Worm (Caenorhabditis elegans): ENCODE results near the gene F42A9.7.

F42A9.7 gene

DNA sequence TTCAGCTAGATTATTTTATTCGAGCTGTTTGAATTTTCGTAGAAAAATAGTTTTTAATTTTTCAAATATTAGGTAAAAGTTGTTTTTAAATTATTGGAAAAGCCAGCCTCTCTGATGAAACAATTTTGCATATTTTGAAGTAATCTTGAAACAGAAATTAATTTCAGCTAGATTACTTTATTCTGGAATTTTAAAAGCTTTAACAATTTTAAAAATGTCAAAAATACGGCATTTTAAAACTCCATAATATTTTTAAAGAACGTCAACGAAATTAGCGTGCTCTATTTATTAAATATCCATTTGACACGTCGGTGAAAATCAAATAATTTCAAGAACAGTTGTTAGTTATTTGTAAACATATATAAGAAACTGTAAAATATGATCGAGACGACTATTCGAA lies 14.1 kb downstream of the F42A9.7 start, which contains the start of gene Y59H11AR.10:
Gene Y59H11AR.10 (plus strand): TSS at position 301 of the 400 bp plus-strand sequence.
- TF ChIP-seq elt-1 (tag; optimal IDR thresholded peaks at IDR 0.05) = no peak
- TF ChIP-seq egl-27 (tag; optimal IDR thresholded peaks at IDR 0.05) = no peak
- no peak for TF ChIP-seq unc-39 (tag; optimal IDR thresholded peaks at IDR 0.05)
- TF ChIP-seq C34F6.9 (tag; optimal IDR thresholded peaks at IDR 0.05) = no peak
- TF ChIP-seq ceh-16 (tag; optimal IDR thresholded peaks at IDR 0.05) = no peak

DNA sequence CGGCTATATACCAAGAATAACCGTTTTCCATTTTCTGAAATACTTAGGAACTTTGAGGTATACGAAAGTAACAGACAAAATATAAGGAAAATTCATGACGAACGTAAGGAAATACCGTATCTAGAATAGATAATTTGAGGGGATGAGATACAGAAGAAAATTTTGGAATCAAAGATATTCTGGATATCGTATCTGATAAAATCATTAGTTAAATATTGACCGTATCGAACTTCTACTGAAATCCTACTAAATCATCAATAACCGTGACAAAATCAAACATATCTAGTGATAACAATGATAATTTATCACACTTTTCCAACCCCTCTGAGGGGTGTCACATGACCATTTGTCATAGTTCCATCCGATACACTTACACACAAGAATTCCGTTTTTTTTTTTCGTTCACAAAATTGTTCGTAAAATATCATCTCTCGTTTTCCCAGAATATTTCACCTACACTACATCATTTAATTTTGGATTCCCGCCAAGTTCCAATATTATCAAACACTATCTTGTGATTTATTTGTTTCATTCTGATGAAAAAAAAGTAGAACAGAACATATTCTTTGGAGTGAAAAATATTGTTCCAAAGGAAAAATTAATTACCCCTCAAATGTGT lies 16.1 kb downstream of the F42A9.7 start, which contains the start of gene Y59H11AR.4:
Gene Y59H11AR.4 (minus strand): TSS at position 51 of the 619 bp plus-strand sequence.
- TF ChIP-seq ceh-82 (tag; optimal IDR thresholded peaks at IDR 0.05) (no peak), sma-9 (GFP tag; optimal IDR thresholded peaks at IDR 0.05) (peak; percentile 6), sma-9 (tag; optimal IDR thresholded peaks at IDR 0.05) (no peak)

DNA sequence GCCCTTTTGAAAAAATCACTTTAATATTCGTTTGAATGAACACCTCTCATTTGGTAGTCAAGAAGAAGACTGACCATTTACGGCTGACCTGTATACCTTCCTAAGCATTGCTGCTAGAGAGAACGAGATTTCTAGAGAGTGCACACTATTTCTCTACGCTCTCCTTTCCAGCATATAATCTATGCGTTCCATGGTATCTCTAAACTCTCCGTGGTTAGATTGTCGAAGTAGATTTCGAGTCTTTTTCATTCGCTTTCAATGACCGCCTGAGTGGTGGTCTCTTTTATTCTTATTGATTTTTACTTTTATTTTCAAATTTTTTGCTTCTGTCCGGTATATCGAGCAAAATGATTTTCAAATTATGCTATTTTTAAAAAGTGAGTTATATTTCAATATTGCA lies 19.4 kb downstream of the F42A9.7 start:
- TF ChIP-seq dmd-4 (tag; optimal IDR thresholded peaks at IDR 0.05) = no peak
- no peak for TF ChIP-seq elt-1 (tag; optimal IDR thresholded peaks at IDR 0.05)
- TF ChIP-seq nhr-129 (tag; optimal IDR thresholded peaks at IDR 0.05) = peak; percentile 24
- peak; percentile 8 to 57 for TF ChIP-seq lsy-2 (tag; optimal IDR thresholded peaks at IDR 0.05)
- TF ChIP-seq ztf-11 (tag; optimal IDR thresholded peaks at IDR 0.05) = no peak
- no peak for TF ChIP-seq sma-3 (GFP tag; optimal IDR thresholded peaks at IDR 0.05)
- peak; percentile 56 for TF ChIP-seq unc-55 (GFP tag; optimal IDR thresholded peaks at IDR 0.05)
- peak; percentile 52 for TF ChIP-seq sma-9 (GFP tag; optimal IDR thresholded peaks at IDR 0.05)
- TF ChIP-seq sma-9 (tag; optimal IDR thresholded peaks at IDR 0.05) = no peak
- peak; percentile 5 for TF ChIP-seq crh-2 (tag; optimal IDR thresholded peaks at IDR 0.05)
- no peak for TF ChIP-seq R02D3.7 (tag; optimal IDR thresholded peaks at IDR 0.05)
- no peak for TF ChIP-seq ZK546.5 (tag; optimal IDR thresholded peaks at IDR 0.05)
- no peak for TF ChIP-seq lin-11 (tag; optimal IDR thresholded peaks at IDR 0.05)
- no peak for TF ChIP-seq lin-13 (GFP tag; optimal IDR thresholded peaks at IDR 0.05)
- no peak for TF ChIP-seq ztf-4 (tag; optimal IDR thresholded peaks at IDR 0.05)
- no peak for TF ChIP-seq sem-4 (tag; optimal IDR thresholded peaks at IDR 0.05)
- TF ChIP-seq C34F6.9 (tag; optimal IDR thresholded peaks at IDR 0.05) = peak; percentile 54
- TF ChIP-seq blmp-1 (tag; optimal IDR thresholded peaks at IDR 0.05; ENCODE audit: insufficient read depth) = peak; percentile 1
- no peak for TF ChIP-seq nhr-25 (tag; optimal IDR thresholded peaks at IDR 0.05)
- no peak for TF ChIP-seq mdl-1 (tag; optimal IDR thresholded peaks at IDR 0.05)
- TF ChIP-seq gmeb-1 (tag; optimal IDR thresholded peaks at IDR 0.05) = peak; percentile 13

DNA sequence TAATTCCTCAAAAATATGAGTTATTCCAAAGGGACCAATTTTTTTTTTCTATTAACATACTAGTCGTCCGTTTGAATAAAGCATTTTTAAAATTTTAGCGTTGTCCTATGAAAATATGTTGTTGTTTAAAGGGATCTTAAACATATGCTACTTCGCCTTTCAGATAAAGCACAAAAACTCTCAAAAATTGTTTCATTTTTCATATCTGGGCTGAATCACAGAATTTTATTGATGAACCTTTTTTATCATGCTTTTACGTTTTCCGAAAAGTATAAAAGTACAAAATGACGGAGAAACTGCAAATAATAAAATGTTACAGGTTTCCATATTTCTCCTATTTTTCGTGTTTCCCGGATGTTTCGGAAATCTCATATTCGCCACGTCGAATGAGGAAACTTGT lies 21.2 kb downstream of the F42A9.7 start, which contains the start of gene clec-181:
Gene clec-181 (plus strand): TSS at position 301 of the 400 bp plus-strand sequence.
- TF ChIP-seq mab-5 (tag; optimal IDR thresholded peaks at IDR 0.05) (no peak), nhr-6 (tag; optimal IDR thresholded peaks at IDR 0.05) (no peak), fos-1 (tag; optimal IDR thresholded peaks at IDR 0.05) (no peak), ztf-1 (GFP tag; conservative IDR thresholded peaks at IDR 0.05) (no peak), ZK546.5 (tag; optimal IDR thresholded peaks at IDR 0.05) (no peak), snpc-4 (tag; optimal IDR thresholded peaks at IDR 0.05) (no peak)

DNA sequence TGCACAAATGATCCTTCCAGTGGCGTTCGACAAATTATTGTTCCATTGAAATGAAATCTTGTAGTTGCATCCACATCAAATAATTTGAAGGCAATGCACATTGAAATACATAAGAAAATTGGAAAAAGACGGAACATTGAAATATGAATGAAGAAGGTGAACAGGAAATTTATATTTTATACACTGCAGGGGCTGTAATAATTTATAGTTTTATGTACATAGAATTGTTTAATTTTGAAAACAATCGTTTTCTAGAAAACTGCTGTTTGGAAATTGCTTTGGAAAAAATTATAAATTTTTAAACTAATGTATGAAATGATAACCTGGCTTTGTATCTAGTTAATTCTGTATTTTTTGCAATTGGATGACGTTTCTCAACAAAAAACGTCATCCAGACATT lies 21.6 kb downstream of the F42A9.7 start, which contains the start of gene Y59H11AR.3:
Gene Y59H11AR.3 (minus strand): TSS at position 101 of the 400 bp plus-strand sequence.
- no peak for TF ChIP-seq R02D3.7 (tag; optimal IDR thresholded peaks at IDR 0.05)
- TF ChIP-seq crh-2 (tag; optimal IDR thresholded peaks at IDR 0.05) = no peak
- TF ChIP-seq ztf-11 (tag; optimal IDR thresholded peaks at IDR 0.05) = no peak
- no peak for TF ChIP-seq nhr-25 (tag; optimal IDR thresholded peaks at IDR 0.05)
- no peak for TF ChIP-seq nhr-10 (tag; optimal IDR thresholded peaks at IDR 0.05)
- TF ChIP-seq skn-1 (tag; optimal IDR thresholded peaks at IDR 0.05) = no peak
- no peak for TF ChIP-seq nhr-21 (tag; optimal IDR thresholded peaks at IDR 0.05)
- no peak for TF ChIP-seq nhr-11 (tag; optimal IDR thresholded peaks at IDR 0.05)
- TF ChIP-seq gmeb-1 (tag; optimal IDR thresholded peaks at IDR 0.05) = no peak
- TF ChIP-seq ztf-1 (GFP tag; conservative IDR thresholded peaks at IDR 0.05) = no peak
- TF ChIP-seq lin-11 (tag; optimal IDR thresholded peaks at IDR 0.05) = no peak
- TF ChIP-seq F13H6.1 (tag; optimal IDR thresholded peaks at IDR 0.05) = no peak
- TF ChIP-seq nhr-129 (tag; optimal IDR thresholded peaks at IDR 0.05) = no peak
- TF ChIP-seq Y55F3AM.14 (GFP tag; optimal IDR thresholded peaks at IDR 0.05) = no peak
- TF ChIP-seq egl-27 (tag; optimal IDR thresholded peaks at IDR 0.05) = no peak
- no peak for TF ChIP-seq nhr-237 (tag; optimal IDR thresholded peaks at IDR 0.05)
- no peak for TF ChIP-seq ceh-82 (tag; optimal IDR thresholded peaks at IDR 0.05)
- TF ChIP-seq mab-5 (tag; optimal IDR thresholded peaks at IDR 0.05) = no peak
- TF ChIP-seq unc-62 (GFP tag; optimal IDR thresholded peaks at IDR 0.05) = no peak
